Fruit fly (Drosophila melanogaster) whole organism, embryonic: ENCODE data around the gene CG5665.
A peak's percentile ranks its signal among the peaks of the same experiment; 100 is the strongest.

ENCODE experiments used
- B-H1 ChIP-seq: fragments of 200-800 bp; sonication (Bioruptor generic); IDR thresholded peaks from 3 replicates; pipeline ENCODE4 v1.3.6; 2022; ENCODE audit warnings: missing biosample characterization, missing genetic modification characterization
- Bteb2 ChIP-seq: fragments of 200-800 bp; sonication (Bioruptor generic); optimal IDR thresholded peaks from 2 replicates; lab custom pipeline; 2016; ENCODE audit warnings: missing biosample characterization, missing genetic modification characterization
- CG12236 ChIP-seq: fragments of 200-800 bp; sonication (Bioruptor generic); optimal IDR thresholded peaks from 2 replicates; lab custom pipeline; 2016; ENCODE audit warnings: missing biosample characterization, missing genetic modification characterization
- CG1233 ChIP-seq: fragments of 200-800 bp; sonication (Bioruptor generic); optimal IDR thresholded peaks from 4 replicates; lab custom pipeline; 2018; ENCODE audit warnings: missing biosample characterization, mild to moderate bottlenecking, missing genetic modification characterization
- CG13424 ChIP-seq: fragments of 200-800 bp; sonication (Bioruptor generic); optimal IDR thresholded peaks from 2 replicates; lab custom pipeline; 2019; ENCODE audit warnings: missing biosample characterization, mild to moderate bottlenecking, missing genetic modification characterization, moderate library complexity
- CG15073 ChIP-seq: fragments of 200-800 bp; sonication (Bioruptor generic); optimal IDR thresholded peaks from 2 replicates; lab custom pipeline; 2016; ENCODE audit warnings: missing biosample characterization, missing genetic modification characterization
- CG15479 ChIP-seq: fragments of 200-800 bp; sonication (Bioruptor generic); optimal IDR thresholded peaks from 3 replicates; lab custom pipeline; 2019; ENCODE audit warnings: missing biosample characterization, mild to moderate bottlenecking, missing genetic modification characterization, moderate library complexity
- CG16779 ChIP-seq: fragments of 200-800 bp; sonication (Bioruptor generic); IDR thresholded peaks from 2 replicates; pipeline ENCODE4 v1.3.6; 2022; ENCODE audit warnings: missing biosample characterization, missing genetic modification characterization
- CG17328 ChIP-seq: fragments of 200-800 bp; sonication (Bioruptor generic); IDR thresholded peaks from 2 replicates; pipeline ENCODE4 v1.3.6; 2022; ENCODE audit warnings: missing biosample characterization, missing genetic modification characterization
- CG17829 ChIP-seq: fragments of 200-800 bp; optimal IDR thresholded peaks from 2 replicates; lab custom pipeline; 2019; ENCODE audit warnings: missing biosample characterization, mild to moderate bottlenecking, missing genetic modification characterization, moderate library complexity
- CG2712 ChIP-seq: fragments of 200-800 bp; optimal IDR thresholded peaks from 3 replicates; lab custom pipeline; 2019; ENCODE audit warnings: missing biosample characterization, mild to moderate bottlenecking, missing genetic modification characterization, moderate library complexity
- CG30403 ChIP-seq: fragments of 200-800 bp; sonication (Bioruptor generic); optimal IDR thresholded peaks from 3 replicates; lab custom pipeline; 2016; ENCODE audit warnings: missing biosample characterization, missing genetic modification characterization
- CG3163 ChIP-seq: fragments of 200-800 bp; sonication (Bioruptor generic); optimal IDR thresholded peaks from 3 replicates; lab custom pipeline; 2016; ENCODE audit warnings: missing biosample characterization, missing genetic modification characterization
- CG32767 ChIP-seq: fragments of 200-800 bp; sonication (Bioruptor generic); IDR thresholded peaks from 2 replicates; pipeline ENCODE4 v1.3.6; 2022; ENCODE audit warnings: missing biosample characterization, missing genetic modification characterization
- CG4707 ChIP-seq: fragments of 200-800 bp; sonication (Bioruptor generic); optimal IDR thresholded peaks from 2 replicates; lab custom pipeline; 2018; ENCODE audit warnings: missing biosample characterization, mild to moderate bottlenecking, missing genetic modification characterization, moderate library complexity
- CG4854 ChIP-seq: fragments of 200-800 bp; sonication (Bioruptor generic); optimal IDR thresholded peaks from 2 replicates; lab custom pipeline; 2016; ENCODE audit warnings: missing biosample characterization, missing genetic modification characterization, inconsistent platforms
- CG7928 ChIP-seq: fragments of 200-800 bp; sonication (Bioruptor generic); optimal IDR thresholded peaks from 2 replicates; lab custom pipeline; 2017; ENCODE audit warnings: missing biosample characterization, mild to moderate bottlenecking, missing genetic modification characterization
- CG8765 ChIP-seq: fragments of 200-800 bp; sonication (Bioruptor generic); IDR thresholded peaks from 2 replicates; pipeline ENCODE4 v1.3.6; 2022; ENCODE audit warnings: missing biosample characterization, missing genetic modification characterization
- CG9727 ChIP-seq: fragments of 200-800 bp; sonication (Bioruptor generic); optimal IDR thresholded peaks from 3 replicates; lab custom pipeline; 2017; ENCODE audit warnings: missing biosample characterization, mild to moderate bottlenecking, missing genetic modification characterization
- Chrac-16 ChIP-seq: fragments of 200-800 bp; sonication (Bioruptor generic); optimal IDR thresholded peaks from 3 replicates; lab custom pipeline; 2016; ENCODE audit warnings: missing biosample characterization, missing genetic modification characterization
- D19A ChIP-seq: fragments of 200-800 bp; optimal IDR thresholded peaks from 3 replicates; lab custom pipeline; 2019; ENCODE audit warnings: missing biosample characterization, mild to moderate bottlenecking, missing genetic modification characterization, moderate library complexity
- D19B ChIP-seq: fragments of 200-800 bp; sonication (Bioruptor generic); optimal IDR thresholded peaks from 2 replicates; lab custom pipeline; 2017; ENCODE audit warnings: missing biosample characterization, mild to moderate bottlenecking, missing genetic modification characterization
- HHEX ChIP-seq: fragments of 200-800 bp; sonication (Bioruptor generic); optimal IDR thresholded peaks from 3 replicates; lab custom pipeline; 2017; ENCODE audit warnings: missing biosample characterization, mild to moderate bottlenecking, missing genetic modification characterization, missing genetic modification reagents
- HLH4C ChIP-seq: fragments of 200-800 bp; sonication (Bioruptor generic); IDR thresholded peaks from 3 replicates; pipeline ENCODE4 v1.3.6; 2022; ENCODE audit warnings: missing biosample characterization, missing genetic modification characterization; ENCODE audit not compliant: partially characterized antibody
- Hsf ChIP-seq: fragments of 200-800 bp; sonication (Bioruptor generic); optimal IDR thresholded peaks from 3 replicates; lab custom pipeline; 2016; ENCODE audit warnings: missing biosample characterization, missing genetic modification characterization
- Mad ChIP-seq: fragments of 200-800 bp; sonication (Bioruptor generic); optimal IDR thresholded peaks from 2 replicates; lab custom pipeline; 2016; ENCODE audit warnings: missing biosample characterization, missing genetic modification characterization
- Opbp ChIP-seq: fragments of 200-800 bp; sonication (Bioruptor generic); IDR thresholded peaks from 3 replicates; pipeline ENCODE4 v1.3.6; 2022; ENCODE audit warnings: missing biosample characterization, missing genetic modification characterization; ENCODE audit not compliant: partially characterized antibody
- Pdp1 ChIP-seq, 2 experiments: fragments of 200-800 bp; sonication (Bioruptor generic); optimal IDR thresholded peaks; 3 replicates each; lab custom pipeline; 2016; ENCODE audit warnings: missing biosample characterization in 2 of 2, missing genetic modification characterization in 2 of 2, mild to moderate bottlenecking in 1 of 2, moderate library complexity in 1 of 2
- Sry-β ChIP-seq: fragments of 200-800 bp; sonication (Bioruptor generic); optimal IDR thresholded peaks from 2 replicates; lab custom pipeline; 2018; ENCODE audit warnings: missing biosample characterization, mild to moderate bottlenecking, missing genetic modification characterization, moderate library complexity
- Ssrp ChIP-seq: fragments of 200-800 bp; sonication (Bioruptor generic); optimal IDR thresholded peaks from 2 replicates; lab custom pipeline; 2018; ENCODE audit warnings: missing biosample characterization, mild to moderate bottlenecking, missing genetic modification characterization, moderate library complexity
- Stat92E ChIP-seq, 3 experiments: fragments of >200 bp in 2 of 3; fragments of 200-800 bp in 1 of 3; sonication (Bioruptor generic) in 1 of 3; optimal IDR thresholded peaks; 2 replicates each; lab custom pipeline; 2017 to 2019; ENCODE audit warnings: missing biosample characterization in 3 of 3, missing genetic modification characterization in 3 of 3, mild to moderate bottlenecking in 1 of 3, moderate library complexity in 1 of 3
- Vsx1 ChIP-seq: fragments of 200-800 bp; sonication (Bioruptor generic); optimal IDR thresholded peaks from 2 replicates; lab custom pipeline; 2017; ENCODE audit warnings: missing biosample characterization, mild to moderate bottlenecking, missing genetic modification characterization, missing genetic modification reagents
- az2 ChIP-seq: fragments of 200-800 bp; sonication (Bioruptor generic); optimal IDR thresholded peaks from 3 replicates; lab custom pipeline; 2016; ENCODE audit warnings: missing biosample characterization, missing genetic modification characterization
- fd3F ChIP-seq: fragments of 200-800 bp; sonication (Bioruptor generic); optimal IDR thresholded peaks from 2 replicates; lab custom pipeline; 2018; ENCODE audit warnings: missing biosample characterization, mild to moderate bottlenecking, missing genetic modification characterization, moderate library complexity
- gem ChIP-seq: fragments of 200-800 bp; sonication (Bioruptor generic); optimal IDR thresholded peaks from 2 replicates; lab custom pipeline; 2019; ENCODE audit warnings: missing biosample characterization, mild to moderate bottlenecking, missing genetic modification characterization, moderate library complexity
- gsb-n ChIP-seq: fragments of 200-800 bp; sonication (Bioruptor generic); optimal IDR thresholded peaks from 3 replicates; lab custom pipeline; 2018; ENCODE audit warnings: missing biosample characterization, mild to moderate bottlenecking, missing genetic modification characterization
- hbn ChIP-seq: fragments of 200-800 bp; sonication (Bioruptor generic); IDR thresholded peaks from 2 replicates; pipeline ENCODE4 v1.3.6; 2022; ENCODE audit warnings: missing biosample characterization, missing genetic modification characterization; ENCODE audit not compliant: partially characterized antibody
- kni ChIP-seq: fragments of 200-800 bp; sonication (Bioruptor generic); optimal IDR thresholded peaks from 3 replicates; lab custom pipeline; 2017; ENCODE audit warnings: mild to moderate bottlenecking, missing biosample characterization, missing genetic modification reagents, missing genetic modification characterization
- lmd ChIP-seq: fragments of 200-800 bp; sonication (Bioruptor generic); IDR thresholded peaks from 2 replicates; pipeline ENCODE4 v1.3.6; 2022; ENCODE audit warnings: missing biosample characterization, missing genetic modification characterization
- nmo ChIP-seq: fragments of 200-800 bp; sonication (Bioruptor generic); optimal IDR thresholded peaks from 2 replicates; lab custom pipeline; 2018; ENCODE audit warnings: missing biosample characterization, mild to moderate bottlenecking, missing genetic modification characterization, moderate library complexity
- nom ChIP-seq: fragments of 200-800 bp; sonication (Bioruptor generic); optimal IDR thresholded peaks from 2 replicates; lab custom pipeline; 2017; ENCODE audit warnings: missing biosample characterization, missing genetic modification characterization, mild to moderate bottlenecking, moderate library complexity, missing genetic modification reagents
- onecut ChIP-seq: fragments of 200-800 bp; sonication (Bioruptor generic); IDR thresholded peaks from 2 replicates; pipeline ENCODE4 v1.3.6; 2022; ENCODE audit warnings: missing biosample characterization, missing genetic modification characterization
- seq ChIP-seq: fragments of 200-800 bp; sonication (Bioruptor generic); IDR thresholded peaks from 2 replicates; pipeline ENCODE4 v1.3.6; 2022; ENCODE audit warnings: missing biosample characterization, missing genetic modification characterization
- so ChIP-seq: fragments of 200-800 bp; sonication (Bioruptor generic); IDR thresholded peaks from 3 replicates; pipeline ENCODE4 v1.3.6; 2022; ENCODE audit warnings: missing biosample characterization, missing genetic modification characterization
- trem ChIP-seq: fragments of 200-800 bp; optimal IDR thresholded peaks from 3 replicates; lab custom pipeline; 2019; ENCODE audit warnings: missing biosample characterization, mild to moderate bottlenecking, missing genetic modification characterization, moderate library complexity
- twi ChIP-seq: fragments of 200-800 bp; optimal IDR thresholded peaks from 2 replicates; lab custom pipeline; 2019; ENCODE audit warnings: missing biosample characterization, mild to moderate bottlenecking, missing genetic modification characterization, moderate library complexity
- zen ChIP-seq: fragments of 200-800 bp; sonication (Bioruptor generic); optimal IDR thresholded peaks from 3 replicates; lab custom pipeline; 2018; ENCODE audit warnings: missing biosample characterization, mild to moderate bottlenecking, missing genetic modification characterization, moderate library complexity
- zfh1 ChIP-seq: fragments of 200-800 bp; sonication (Bioruptor generic); IDR thresholded peaks from 3 replicates; pipeline ENCODE4 v1.3.6; 2022; ENCODE audit warnings: missing biosample characterization, missing genetic modification characterization

The CG5665 gene

DNA sequence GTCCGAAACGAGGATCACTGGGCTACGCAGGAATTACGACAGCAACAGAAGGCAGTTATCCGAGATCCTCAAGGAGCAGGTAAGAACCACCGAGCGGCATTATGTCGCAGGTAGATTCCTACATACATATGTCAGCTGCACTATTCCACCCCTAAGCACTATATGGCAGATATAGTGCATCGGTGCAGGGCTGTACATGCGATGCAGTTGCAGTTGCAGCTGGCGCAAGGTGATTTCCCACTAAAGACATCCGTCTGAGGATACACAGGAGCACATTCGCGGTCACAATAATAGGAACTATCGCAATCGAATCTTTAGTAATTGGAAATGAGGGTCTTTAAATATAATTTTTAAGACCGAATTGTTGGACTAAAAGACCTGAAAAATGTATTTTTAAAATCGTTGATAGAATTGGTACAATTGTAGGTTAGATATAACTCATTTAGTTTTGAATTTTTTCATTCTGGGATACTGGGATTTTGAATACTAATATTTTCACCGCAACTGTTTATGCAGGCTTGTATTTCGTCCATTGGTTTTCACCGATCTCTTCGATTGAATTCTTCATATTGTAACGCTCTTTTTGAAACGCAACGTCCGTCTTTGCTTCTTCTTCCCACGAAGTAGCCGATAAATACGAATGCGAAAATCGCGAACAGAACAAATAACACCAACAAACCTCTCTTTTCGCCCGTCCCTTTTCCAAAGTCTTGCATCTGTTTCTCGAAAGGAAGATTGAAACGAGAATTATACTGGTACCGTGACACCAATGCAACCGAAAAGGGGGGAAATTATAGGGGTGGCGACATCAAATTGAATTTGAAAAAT is 44.6 kb downstream of the CG5665 start (continued):
- TF ChIP-seq CG15073 (GFP tag; lab: Kevin White, UChicago) (no peak), az2 (GFP tag; lab: Kevin White, UChicago) (peak; percentile 13), CG17829 (tag; lab: Kevin White, UChicago) (peak; percentile 66), CG1233 (peak; percentile 7), so (no peak), seq (GFP tag; lab: Robert Waterston, UW) (no peak), gsb-n (tag; lab: Kevin White, UChicago) (peak; percentile 47), B-H1 (GFP tag; lab: Robert Waterston, UW) (no peak), D19B (GFP tag; lab: Kevin White, UChicago) (no peak), Vsx1 (GFP tag; lab: Kevin White, UChicago) (no peak), gem (tag; lab: Kevin White, UChicago) (peak; percentile 64), lmd (peak; percentile 28; the same call in 1 of the 2 replicates), Pdp1 (GFP tag; optimal IDR thresholded peaks at IDR 0.05; lab: Kevin White, UChicago) (peak in 1 of 2 experiments; percentile 8), CG4854 (GFP tag; lab: Kevin White, UChicago) (no peak), Ssrp (tag; lab: Kevin White, UChicago) (peak; percentile 39), CG8765 (GFP tag; lab: Robert Waterston, UW) (0 out of 2 replicates have a peak, but pooled peaks have one; percentile 49), Bteb2 (no peak), nmo (peak; percentile 44), zfh1 (GFP tag; lab: Robert Waterston, UW) (peak; percentile 75), Chrac-16 (GFP tag; lab: Kevin White, UChicago) (peak; percentile 5), CG32767 (GFP tag; lab: Robert Waterston, UW) (no peak), Mad (GFP tag; lab: Kevin White, UChicago) (peak; percentile 23), CG16779 (GFP tag; lab: Robert Waterston, UW) (no peak), CG15479 (GFP tag; lab: Kevin White, UChicago) (peak; percentile 100), CG2712 (tag; lab: Kevin White, UChicago) (peak; percentile 77), CG7928 (GFP tag; lab: Kevin White, UChicago) (no peak), onecut (GFP tag; lab: Robert Waterston, UW) (no peak), trem (tag; lab: Kevin White, UChicago) (peak; percentile 65), CG30403 (peak; percentile 8), D19A (tag; lab: Kevin White, UChicago) (peak; percentile 9), Sry-β (GFP tag; lab: Kevin White, UChicago) (no peak), CG3163 (GFP tag; lab: Kevin White, UChicago) (no peak), CG4707 (GFP tag; lab: Kevin White, UChicago) (no peak), hbn (no peak), CG17328 (peak; percentile 49; the same call in 1 of the 2 replicates), Stat92E (GFP tag; optimal IDR thresholded peaks at IDR 0.05; lab: Kevin White, UChicago) (peak in 1 of 3 experiments; percentile 10), HHEX (GFP tag; lab: Kevin White, UChicago) (no peak), CG9727 (GFP tag; lab: Kevin White, UChicago) (peak; percentile 81), zen (tag; lab: Kevin White, UChicago) (peak; percentile 93), CG12236 (peak; percentile 6), twi (tag; lab: Kevin White, UChicago) (peak; percentile 85), fd3F (no peak), nom (GFP tag; lab: Kevin White, UChicago) (peak; percentile 80), HLH4C (no peak), Opbp (no peak), CG13424 (tag; lab: Kevin White, UChicago) (peak; percentile 0), Hsf (peak; percentile 39), kni (GFP tag; lab: Kevin White, UChicago) (peak; percentile 79)
